Worm (Caenorhabditis elegans): ENCODE measurements around the gene D1046.16.

D1046.16 gene

ce11 chrIV:8929942-8930492 lies 8.1 kb downstream of the D1046.16 start, which contains the start of the genes D1046.18 and slc-25A26:
Gene D1046.18, plus strand, starts transcription at chrIV:8930242.
Gene slc-25A26, plus strand, starts transcription at chrIV:8930442.
- TF ChIP-seq fkh-10 (GFP tag; optimal IDR thresholded peaks at IDR 0.05) (no peak), snpc-4 (tag; optimal IDR thresholded peaks at IDR 0.05) (no peak), pqm-1 (tag; optimal IDR thresholded peaks at IDR 0.05) (no peak), fkh-2 (tag; optimal IDR thresholded peaks at IDR 0.05) (no peak), pha-4 (tag; optimal IDR thresholded peaks at IDR 0.05) (no peak), lsy-12 (tag; optimal IDR thresholded peaks at IDR 0.05) (no peak), ceh-82 (tag; optimal IDR thresholded peaks at IDR 0.05) (no peak), skn-1 (tag; optimal IDR thresholded peaks at IDR 0.05) (no peak), ztf-11 (tag; optimal IDR thresholded peaks at IDR 0.05) (no peak), ZK546.5 (tag; optimal IDR thresholded peaks at IDR 0.05) (no peak), zag-1 (tag; optimal IDR thresholded peaks at IDR 0.05) (no peak), jun-1 (tag; optimal IDR thresholded peaks at IDR 0.05) (no peak), elt-3 (tag; optimal IDR thresholded peaks at IDR 0.05) (no peak), nhr-76 (tag; optimal IDR thresholded peaks at IDR 0.05) (no peak), ztf-4 (tag; optimal IDR thresholded peaks at IDR 0.05) (no peak), nhr-67 (tag; optimal IDR thresholded peaks at IDR 0.05) (no peak), sea-2 (GFP tag; optimal IDR thresholded peaks at IDR 0.05) (no peak), eor-1 (tag; optimal IDR thresholded peaks at IDR 0.05) (no peak)

- no peak for TF ChIP-seq ztf-4 (tag; optimal IDR thresholded peaks at IDR 0.05)
- no peak for TF ChIP-seq lsy-12 (tag; optimal IDR thresholded peaks at IDR 0.05)
- no peak for TF ChIP-seq nfya-1 (tag; optimal IDR thresholded peaks at IDR 0.05; ENCODE audit: insufficient read depth)
- TF ChIP-seq nhr-12 (tag; optimal IDR thresholded peaks at IDR 0.05) = no peak
- TF ChIP-seq nhr-25 (tag; optimal IDR thresholded peaks at IDR 0.05) = no peak
- TF ChIP-seq unc-39 (tag; optimal IDR thresholded peaks at IDR 0.05) = no peak
- TF ChIP-seq zag-1 (tag; optimal IDR thresholded peaks at IDR 0.05) = no peak
- no peak for TF ChIP-seq ztf-11 (tag; optimal IDR thresholded peaks at IDR 0.05)
- no peak for TF ChIP-seq R02D3.7 (tag; optimal IDR thresholded peaks at IDR 0.05)
- no peak for TF ChIP-seq lin-39 (tag; optimal IDR thresholded peaks at IDR 0.05)
- TF ChIP-seq nhr-76 (tag; optimal IDR thresholded peaks at IDR 0.05) = no peak
- TF ChIP-seq nhr-43 (tag; optimal IDR thresholded peaks at IDR 0.05; ENCODE audit: poor library complexity, severe bottlenecking) = no peak
- no peak for TF ChIP-seq snpc-4 (tag; optimal IDR thresholded peaks at IDR 0.05)
- no peak for TF ChIP-seq eor-1 (tag; optimal IDR thresholded peaks at IDR 0.05)
- TF ChIP-seq pqm-1 (tag; optimal IDR thresholded peaks at IDR 0.05) = no peak
- TF ChIP-seq ZK546.5 (tag; optimal IDR thresholded peaks at IDR 0.05) = no peak
- TF ChIP-seq ceh-82 (tag; optimal IDR thresholded peaks at IDR 0.05) = no peak
- TF ChIP-seq hmg-11 (tag; optimal IDR thresholded peaks at IDR 0.05) = no peak
- no peak for TF ChIP-seq elt-1 (tag; optimal IDR thresholded peaks at IDR 0.05)
Measured at ce11 chrIV:8933575-8933974, 11.6 kb downstream of the D1046.16 start, which contains the start of gene D1046.4. Gene D1046.4, plus strand, starts transcription at chrIV:8933875.

ce11 chrIV:8943430-8943829 lies 21.5 kb downstream of the D1046.16 start:
- peak; percentile 43 for TF ChIP-seq fkh-10 (GFP tag; optimal IDR thresholded peaks at IDR 0.05)
- TF ChIP-seq pha-4 (tag; optimal IDR thresholded peaks at IDR 0.05) = no peak

ce11 chrIV:8947146-8947545 lies 25.2 kb downstream of the D1046.16 start:
- TF ChIP-seq nfya-1 (tag; optimal IDR thresholded peaks at IDR 0.05; ENCODE audit: insufficient read depth) = peak; percentile 27
- peak; percentile 33 for TF ChIP-seq mdl-1 (tag; optimal IDR thresholded peaks at IDR 0.05)
- TF ChIP-seq lin-39 (tag; optimal IDR thresholded peaks at IDR 0.05) = peak; percentile 89
- TF ChIP-seq ZK546.5 (tag; optimal IDR thresholded peaks at IDR 0.05) = no peak

ce11 chrIV:8949078-8950039 lies 27.4 kb downstream of the D1046.16 start:
- peak; percentile 54 for TF ChIP-seq nfya-1 (tag; optimal IDR thresholded peaks at IDR 0.05; ENCODE audit: insufficient read depth)
- no peak for TF ChIP-seq nhr-11 (tag; optimal IDR thresholded peaks at IDR 0.05)
- TF ChIP-seq ztf-4 (tag; optimal IDR thresholded peaks at IDR 0.05) = no peak
- no peak for TF ChIP-seq snpc-4 (tag; optimal IDR thresholded peaks at IDR 0.05)
- TF ChIP-seq egl-27 (tag; optimal IDR thresholded peaks at IDR 0.05) = no peak
- no peak for TF ChIP-seq egl-5 (tag; optimal IDR thresholded peaks at IDR 0.05)
- no peak for TF ChIP-seq R02D3.7 (tag; optimal IDR thresholded peaks at IDR 0.05)
- peak; percentile 77 for TF ChIP-seq jun-1 (tag; optimal IDR thresholded peaks at IDR 0.05)
- TF ChIP-seq ceh-82 (tag; optimal IDR thresholded peaks at IDR 0.05) = no peak
- peak; percentile 7 for TF ChIP-seq fos-1 (tag; optimal IDR thresholded peaks at IDR 0.05)
- peak; percentile 85 for TF ChIP-seq nhr-43 (tag; optimal IDR thresholded peaks at IDR 0.05; ENCODE audit: poor library complexity, severe bottlenecking)
- no peak for TF ChIP-seq nhr-77 (tag; optimal IDR thresholded peaks at IDR 0.05)
- TF ChIP-seq nhr-12 (tag; optimal IDR thresholded peaks at IDR 0.05) = no peak
- no peak for TF ChIP-seq daf-12 (tag; optimal IDR thresholded peaks at IDR 0.05)
- TF ChIP-seq unc-39 (tag; optimal IDR thresholded peaks at IDR 0.05) = no peak
- no peak for TF ChIP-seq nhr-28 (tag; optimal IDR thresholded peaks at IDR 0.05)
- peak; percentile 33 for TF ChIP-seq lsy-12 (tag; optimal IDR thresholded peaks at IDR 0.05)
- TF ChIP-seq mml-1 (tag; optimal IDR thresholded peaks at IDR 0.05) = no peak
- no peak for TF ChIP-seq zag-1 (tag; optimal IDR thresholded peaks at IDR 0.05)
- no peak for TF ChIP-seq ZK546.5 (tag; optimal IDR thresholded peaks at IDR 0.05)
- no peak for TF ChIP-seq fkh-10 (GFP tag; optimal IDR thresholded peaks at IDR 0.05)
- TF ChIP-seq elt-2 (tag; optimal IDR thresholded peaks at IDR 0.05) = peak; percentile 75
- no peak for TF ChIP-seq ztf-11 (tag; optimal IDR thresholded peaks at IDR 0.05)
- no peak for TF ChIP-seq lin-15B (tag; optimal IDR thresholded peaks at IDR 0.05)
- TF ChIP-seq pqm-1 (tag; optimal IDR thresholded peaks at IDR 0.05) = peak; percentile 93
- TF ChIP-seq nhr-76 (tag; optimal IDR thresholded peaks at IDR 0.05) = no peak
- no peak for TF ChIP-seq hmg-11 (tag; optimal IDR thresholded peaks at IDR 0.05)

All from whole organism, L3 larva.